Worm (Caenorhabditis elegans): Measurements from ENCODE around the gene F09C6.15.

Gene F09C6.15

DNA sequence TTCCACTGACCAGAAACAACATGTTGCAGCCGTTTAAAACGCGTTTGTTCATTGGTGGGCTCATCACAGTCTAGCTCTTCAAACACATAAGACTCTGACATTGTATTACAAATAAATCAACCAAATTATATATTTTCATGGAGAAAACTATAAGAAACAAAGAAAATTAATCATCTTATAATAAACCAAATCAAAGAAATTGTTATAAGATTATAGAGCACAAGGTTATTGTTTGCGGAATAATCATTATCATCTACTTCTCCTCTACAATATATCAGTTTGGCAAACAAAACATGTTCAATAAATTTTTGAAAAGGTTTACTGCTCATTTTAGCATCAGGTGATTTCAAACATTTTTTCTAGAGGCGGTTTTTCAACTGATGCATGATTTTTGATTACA is 31.8 kb upstream of the F09C6.15 start, which contains the start of the genes clec-32 and clec-24:
Gene clec-32 (minus strand): TSS at position 101 of the 400 bp plus-strand sequence.
Gene clec-24 (plus strand): TSS at position 294 of the 400 bp plus-strand sequence.
- TF ChIP-seq R02D3.7 (tag; optimal IDR thresholded peaks at IDR 0.05) (no peak), nhr-129 (tag; optimal IDR thresholded peaks at IDR 0.05) (no peak), blmp-1 (tag; optimal IDR thresholded peaks at IDR 0.05; ENCODE audit: insufficient read depth) (no peak), ceh-82 (tag; optimal IDR thresholded peaks at IDR 0.05) (no peak), mbf-1 (tag; optimal IDR thresholded peaks at IDR 0.05) (no peak), nhr-237 (tag; optimal IDR thresholded peaks at IDR 0.05) (no peak)

- TF ChIP-seq lin-11 (tag; optimal IDR thresholded peaks at IDR 0.05) (no peak), gmeb-1 (tag; optimal IDR thresholded peaks at IDR 0.05) (no peak), nhr-21 (tag; optimal IDR thresholded peaks at IDR 0.05) (no peak), aly-2 (tag; optimal IDR thresholded peaks at IDR 0.05) (no peak), crh-2 (tag; optimal IDR thresholded peaks at IDR 0.05) (no peak), ceh-16 (tag; optimal IDR thresholded peaks at IDR 0.05) (no peak), unc-55 (GFP tag; optimal IDR thresholded peaks at IDR 0.05) (no peak), ztf-4 (tag; optimal IDR thresholded peaks at IDR 0.05) (no peak), nhr-77 (tag; optimal IDR thresholded peaks at IDR 0.05) (no peak), nhr-11 (tag; optimal IDR thresholded peaks at IDR 0.05) (no peak), ztf-1 (GFP tag; conservative IDR thresholded peaks at IDR 0.05) (no peak), blmp-1 (tag; optimal IDR thresholded peaks at IDR 0.05; ENCODE audit: insufficient read depth) (no peak), nhr-25 (tag; optimal IDR thresholded peaks at IDR 0.05) (no peak), ceh-82 (tag; optimal IDR thresholded peaks at IDR 0.05) (no peak), nhr-23 (tag; optimal IDR thresholded peaks at IDR 0.05) (no peak), Y55F3AM.14 (GFP tag; optimal IDR thresholded peaks at IDR 0.05) (no peak), peb-1 (tag; optimal IDR thresholded peaks at IDR 0.05) (no peak), nhr-6 (tag; optimal IDR thresholded peaks at IDR 0.05) (no peak)
These were observed 28.1 kb upstream of the F09C6.15 start, which contains the start of gene clec-28 for ce11 chrV:16865404-16865803. TSS of gene clec-28 (plus strand) at chrV:16865704.

DNA sequence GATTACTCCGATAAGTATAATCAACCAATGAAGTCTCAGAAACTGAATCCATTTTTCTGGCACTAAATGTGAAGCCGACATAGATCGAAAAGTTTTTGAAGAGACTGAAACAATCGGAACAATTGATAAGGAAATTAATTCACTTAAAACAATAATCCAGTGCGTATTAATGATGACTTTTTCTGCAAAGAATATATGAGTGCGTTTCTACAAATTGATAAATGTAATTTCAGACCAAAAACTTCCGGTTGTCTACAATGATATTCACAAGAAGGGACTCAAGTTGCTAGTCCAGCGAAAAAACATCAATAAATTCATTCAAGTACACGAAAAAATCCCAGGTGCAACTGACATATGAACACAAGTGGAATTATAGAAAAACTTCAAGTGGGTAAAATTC is 23.8 kb upstream of the F09C6.15 start, which contains the start of gene clec-33:
Gene clec-33 (minus strand): TSS at position 101 of the 400 bp plus-strand sequence.
- TF ChIP-seq zag-1 (tag; optimal IDR thresholded peaks at IDR 0.05) (no peak), ceh-82 (tag; optimal IDR thresholded peaks at IDR 0.05) (no peak), alr-1 (tag; optimal IDR thresholded peaks at IDR 0.05) (no peak), ama-1 (optimal IDR thresholded peaks at IDR 0.05) (no peak), crh-2 (tag; optimal IDR thresholded peaks at IDR 0.05) (no peak), mbf-1 (tag; optimal IDR thresholded peaks at IDR 0.05) (no peak), sma-9 (GFP tag; optimal IDR thresholded peaks at IDR 0.05) (no peak), sma-9 (tag; optimal IDR thresholded peaks at IDR 0.05) (no peak), fos-1 (tag; optimal IDR thresholded peaks at IDR 0.05) (no peak), unc-39 (tag; optimal IDR thresholded peaks at IDR 0.05) (no peak), lsy-2 (tag; optimal IDR thresholded peaks at IDR 0.05) (no peak), nhr-21 (tag; optimal IDR thresholded peaks at IDR 0.05) (no peak), dmd-4 (tag; optimal IDR thresholded peaks at IDR 0.05) (no peak), ztf-1 (GFP tag; conservative IDR thresholded peaks at IDR 0.05) (no peak), nhr-129 (tag; optimal IDR thresholded peaks at IDR 0.05) (no peak), egl-27 (tag; optimal IDR thresholded peaks at IDR 0.05) (no peak), elt-3 (tag; optimal IDR thresholded peaks at IDR 0.05) (no peak), Y55F3AM.14 (GFP tag; optimal IDR thresholded peaks at IDR 0.05) (no peak), lin-13 (GFP tag; optimal IDR thresholded peaks at IDR 0.05) (no peak), unc-55 (GFP tag; optimal IDR thresholded peaks at IDR 0.05) (no peak), aly-2 (tag; optimal IDR thresholded peaks at IDR 0.05) (no peak)

- TF ChIP-seq nhr-77 (tag; optimal IDR thresholded peaks at IDR 0.05) (no peak), skn-1 (tag; optimal IDR thresholded peaks at IDR 0.05) (no peak), elt-3 (tag; optimal IDR thresholded peaks at IDR 0.05) (no peak), unc-55 (GFP tag; optimal IDR thresholded peaks at IDR 0.05) (no peak), snpc-4 (tag; optimal IDR thresholded peaks at IDR 0.05) (no peak), egl-27 (tag; optimal IDR thresholded peaks at IDR 0.05) (no peak), unc-39 (tag; optimal IDR thresholded peaks at IDR 0.05) (no peak), fos-1 (tag; optimal IDR thresholded peaks at IDR 0.05) (no peak)
These were observed 22.2 kb upstream of the F09C6.15 start, which contains the start of gene thn-4 for ce11 chrV:16871387-16871786. TSS of gene thn-4 (minus strand) at chrV:16871487.

DNA sequence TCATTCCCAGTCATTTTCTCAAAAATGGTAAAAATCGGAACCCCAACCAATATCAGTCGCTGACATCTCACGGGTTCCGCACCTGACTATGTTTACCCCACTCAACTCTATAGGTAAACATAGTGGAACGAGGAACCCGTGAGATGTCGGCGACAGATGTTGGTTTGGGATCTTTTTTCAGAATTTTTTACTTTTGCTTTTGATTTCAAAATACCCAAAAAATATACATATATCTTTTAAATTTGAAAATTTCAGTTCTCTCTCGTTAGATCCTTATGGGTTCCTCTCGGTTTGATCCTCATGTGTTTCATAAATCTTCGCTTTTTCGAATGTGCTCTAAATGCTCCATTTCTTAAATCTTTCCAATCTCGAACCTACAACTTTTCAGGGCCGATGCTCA is 19.9 kb upstream of the F09C6.15 start, which contains the start of gene srw-23:
Gene srw-23 (plus strand): TSS at position 301 of the 400 bp plus-strand sequence.
- no peak for TF ChIP-seq blmp-1 (tag; optimal IDR thresholded peaks at IDR 0.05; ENCODE audit: insufficient read depth)
- no peak for TF ChIP-seq snpc-4 (tag; optimal IDR thresholded peaks at IDR 0.05)

Measured in whole organism, L2 larva.